Worm (Caenorhabditis elegans): Measurements from ENCODE around the gene str-41.

DNA sequence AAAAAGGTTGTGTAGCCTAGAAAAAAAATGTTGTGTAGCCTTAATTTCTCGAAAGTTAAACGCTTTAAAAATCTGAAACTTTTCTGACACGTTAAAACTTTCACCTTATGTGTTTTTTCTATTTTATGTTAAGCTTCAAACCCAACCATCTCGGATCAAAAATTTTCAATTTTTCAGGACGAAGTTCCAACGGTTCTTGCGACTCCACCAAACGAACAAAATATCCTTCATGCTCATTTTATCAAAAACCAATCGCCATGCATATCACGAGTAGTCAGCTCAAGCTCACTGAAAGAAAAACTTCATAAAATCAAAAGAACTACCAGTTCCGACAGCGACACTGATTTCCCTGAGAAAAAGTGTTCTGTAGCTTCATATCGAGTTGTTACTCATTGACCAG, 24.7 kb downstream of the str-41 start:
- no peak for TF ChIP-seq klf-2 (GFP tag; conservative IDR thresholded peaks at IDR 0.05)
- TF ChIP-seq cog-1 (tag; optimal IDR thresholded peaks at IDR 0.05), result no peak
- no peak for TF ChIP-seq ref-1 (GFP tag; conservative IDR thresholded peaks at IDR 0.05)
- TF ChIP-seq flt-1 (GFP tag; IDR thresholded peaks at IDR 0.05), result no peak
- no peak for TF ChIP-seq ztf-29 (GFP tag; IDR thresholded peaks at IDR 0.05)
